Fruit fly (Drosophila melanogaster): Measurements from ENCODE around the gene croc.

The croc gene

dm6 chr3L:21501928-21502327 lies 25.6 kb upstream of the croc start:
- TF ChIP-seq Myc (optimal IDR thresholded peaks at IDR 0.05) (no peak), insv (optimal IDR thresholded peaks at IDR 0.05) (no peak), Sin3A (optimal IDR thresholded peaks at IDR 0.05) (no peak), h (optimal IDR thresholded peaks at IDR 0.05) (no peak), ttk (optimal IDR thresholded peaks at IDR 0.05) (no peak), psq (optimal IDR thresholded peaks at IDR 0.05) (no peak)

dm6 chr3L:21501172-21501571 lies 24.9 kb upstream of the croc start, which contains the start of gene Est-Q:
Est-Q (plus strand) TSS chr3L:21501421.
- TF ChIP-seq Sin3A (optimal IDR thresholded peaks at IDR 0.05) = no peak

- TF ChIP-seq psq (optimal IDR thresholded peaks at IDR 0.05) (no peak), Myc (optimal IDR thresholded peaks at IDR 0.05) (no peak), insv (optimal IDR thresholded peaks at IDR 0.05) (no peak), Sin3A (optimal IDR thresholded peaks at IDR 0.05) (no peak), h (optimal IDR thresholded peaks at IDR 0.05) (no peak), ttk (optimal IDR thresholded peaks at IDR 0.05) (no peak)
Measured at dm6 chr3L:21496865-21497634, 20.8 kb upstream of the croc start, which contains the start of gene Hr78. Hr78 (minus strand) TSS chr3L:21497494.

dm6 chr3L:21496502-21496864 lies 20.2 kb upstream of the croc start:
- TF ChIP-seq Myc (optimal IDR thresholded peaks at IDR 0.05) = no peak
- no peak for TF ChIP-seq ttk (optimal IDR thresholded peaks at IDR 0.05)
- TF ChIP-seq psq (optimal IDR thresholded peaks at IDR 0.05) = no peak
- TF ChIP-seq Sin3A (optimal IDR thresholded peaks at IDR 0.05) = no peak
- TF ChIP-seq insv (optimal IDR thresholded peaks at IDR 0.05) = no peak
- no peak for TF ChIP-seq h (optimal IDR thresholded peaks at IDR 0.05)

dm6 chr3L:21492723-21493316 lies 16.5 kb upstream of the croc start, which contains the start of the genes CG7202 and CG7519:
CG7202 (minus strand) TSS chr3L:21492773.
CG7519 (plus strand) TSS chr3L:21493083.
- TF ChIP-seq ttk (optimal IDR thresholded peaks at IDR 0.05) (no peak), Myc (optimal IDR thresholded peaks at IDR 0.05) (no peak), Sin3A (optimal IDR thresholded peaks at IDR 0.05) (no peak), psq (optimal IDR thresholded peaks at IDR 0.05) (no peak), h (optimal IDR thresholded peaks at IDR 0.05) (no peak), insv (optimal IDR thresholded peaks at IDR 0.05) (no peak)

- TF ChIP-seq Myc (optimal IDR thresholded peaks at IDR 0.05) (no peak), insv (optimal IDR thresholded peaks at IDR 0.05) (no peak), Sin3A (optimal IDR thresholded peaks at IDR 0.05) (no peak), h (optimal IDR thresholded peaks at IDR 0.05) (no peak), psq (optimal IDR thresholded peaks at IDR 0.05) (no peak), ttk (optimal IDR thresholded peaks at IDR 0.05) (no peak)
Measured at dm6 chr3L:21490486-21490885, 14.2 kb upstream of the croc start, which contains the start of gene Neu2. Neu2 (minus strand) TSS chr3L:21490586.

- TF ChIP-seq Sin3A (optimal IDR thresholded peaks at IDR 0.05) (no peak), h (optimal IDR thresholded peaks at IDR 0.05) (no peak), Myc (optimal IDR thresholded peaks at IDR 0.05) (no peak), insv (optimal IDR thresholded peaks at IDR 0.05) (no peak), ttk (optimal IDR thresholded peaks at IDR 0.05) (no peak), psq (optimal IDR thresholded peaks at IDR 0.05) (no peak)
Measured at dm6 chr3L:21483837-21484236, 7.6 kb upstream of the croc start.

dm6 chr3L:21482100-21482499 lies 5.8 kb upstream of the croc start:
- TF ChIP-seq insv (optimal IDR thresholded peaks at IDR 0.05) = no peak
- TF ChIP-seq psq (optimal IDR thresholded peaks at IDR 0.05) = no peak
- no peak for TF ChIP-seq h (optimal IDR thresholded peaks at IDR 0.05)
- no peak for TF ChIP-seq Sin3A (optimal IDR thresholded peaks at IDR 0.05)
- TF ChIP-seq ttk (optimal IDR thresholded peaks at IDR 0.05) = no peak
- TF ChIP-seq Myc (optimal IDR thresholded peaks at IDR 0.05) = no peak

dm6 chr3L:21479636-21480035 lies 3.4 kb upstream of the croc start:
- no peak for TF ChIP-seq Sin3A (optimal IDR thresholded peaks at IDR 0.05)
- TF ChIP-seq Myc (optimal IDR thresholded peaks at IDR 0.05) = no peak
- no peak for TF ChIP-seq psq (optimal IDR thresholded peaks at IDR 0.05)
- no peak for TF ChIP-seq h (optimal IDR thresholded peaks at IDR 0.05)
- TF ChIP-seq insv (optimal IDR thresholded peaks at IDR 0.05) = no peak
- no peak for TF ChIP-seq ttk (optimal IDR thresholded peaks at IDR 0.05)

- TF ChIP-seq psq (optimal IDR thresholded peaks at IDR 0.05) = no peak
Measured at dm6 chr3L:21477866-21478265, 1.6 kb upstream of the croc start.

- TF ChIP-seq h (optimal IDR thresholded peaks at IDR 0.05) (no peak), psq (optimal IDR thresholded peaks at IDR 0.05) (no peak), Sin3A (optimal IDR thresholded peaks at IDR 0.05) (no peak), insv (optimal IDR thresholded peaks at IDR 0.05) (no peak), ttk (optimal IDR thresholded peaks at IDR 0.05) (no peak), Myc (optimal IDR thresholded peaks at IDR 0.05) (no peak)
Measured at dm6 chr3L:21471895-21472294, 4.4 kb downstream of the croc start.

- TF ChIP-seq Myc (optimal IDR thresholded peaks at IDR 0.05) = no peak
- no peak for TF ChIP-seq h (optimal IDR thresholded peaks at IDR 0.05)
- no peak for TF ChIP-seq insv (optimal IDR thresholded peaks at IDR 0.05)
- TF ChIP-seq Sin3A (optimal IDR thresholded peaks at IDR 0.05) = no peak
- no peak for TF ChIP-seq psq (optimal IDR thresholded peaks at IDR 0.05)
- TF ChIP-seq ttk (optimal IDR thresholded peaks at IDR 0.05) = no peak
Measured at dm6 chr3L:21465261-21466112, 10.8 kb downstream of the croc start.
